Worm (Caenorhabditis elegans): ENCODE results near the gene col-128.

- TF ChIP-seq pha-4 (tag; optimal IDR thresholded peaks at IDR 0.05) = no peak
- no peak for TF ChIP-seq snpc-4 (tag; optimal IDR thresholded peaks at IDR 0.05)
- TF ChIP-seq unc-62 (GFP tag; optimal IDR thresholded peaks at IDR 0.05) = no peak
Measured at ce11 chrIV:11565022-11565421, 13.3 kb upstream of the col-128 start.

Measured in whole organism, mixed stage, embryonic.